Worm (Caenorhabditis elegans) whole organism, late embryonic: ENCODE data around the gene fmo-4.
A peak's percentile ranks its signal among the peaks of the same experiment; 100 is the strongest.

Source experiments
- C38D4.7 ChIP-seq: fragments of 200-800 bp; sonication (Bioruptor generic); optimal IDR thresholded peaks from 2 replicates; lab custom pipeline; 2018; ENCODE audit warnings: mild to moderate bottlenecking, missing genetic modification characterization, moderate library complexity, missing compliant biosample characterization
- Y22D7AL.16 ChIP-seq: sonication (generic microtip); optimal IDR thresholded peaks from 2 replicates; lab custom pipeline; 2016; ENCODE audit warnings: missing genetic modification characterization, missing compliant biosample characterization
- ahr-1 ChIP-seq: sonication (generic microtip); optimal IDR thresholded peaks from 2 replicates; lab custom pipeline; 2016; ENCODE audit warnings: missing genetic modification characterization, missing compliant biosample characterization
- ama-1 ChIP-seq: fragments of 150-350 bp; optimal IDR thresholded peaks from 2 replicates; lab custom pipeline; 2014
- ceh-18 ChIP-seq: sonication (generic microtip); optimal IDR thresholded peaks from 2 replicates; lab custom pipeline; 2016; ENCODE audit warnings: missing genetic modification characterization, missing compliant biosample characterization
- ceh-19 ChIP-seq: fragments of 200-800 bp; sonication (Bioruptor generic); optimal IDR thresholded peaks from 2 replicates; lab custom pipeline; 2018; ENCODE audit warnings: mild to moderate bottlenecking, missing genetic modification characterization, missing compliant biosample characterization
- ceh-2 ChIP-seq: sonication (generic microtip); optimal IDR thresholded peaks from 2 replicates; lab custom pipeline; 2016; ENCODE audit warnings: missing genotype, missing genetic modification characterization, missing compliant biosample characterization
- ceh-22 ChIP-seq: sonication (generic microtip); optimal IDR thresholded peaks from 2 replicates; lab custom pipeline; 2017; ENCODE audit warnings: missing biosample characterization, missing genetic modification characterization
- ceh-24 ChIP-seq: sonication (generic microtip); optimal IDR thresholded peaks from 2 replicates; lab custom pipeline; 2016; ENCODE audit warnings: mild to moderate bottlenecking, missing genetic modification characterization, missing compliant biosample characterization
- ceh-30 ChIP-seq: fragments of 150-350 bp; optimal IDR thresholded peaks from 2 replicates; lab custom pipeline; 2014; ENCODE audit warnings: missing biosample characterization, missing genetic modification characterization
- ceh-31 ChIP-seq: sonication (generic microtip); optimal IDR thresholded peaks from 2 replicates; lab custom pipeline; 2016; ENCODE audit warnings: missing genetic modification characterization, missing compliant biosample characterization
- ceh-34 ChIP-seq: sonication (generic microtip); optimal IDR thresholded peaks from 2 replicates; lab custom pipeline; 2016; ENCODE audit warnings: mild to moderate bottlenecking, missing genetic modification characterization, missing compliant biosample characterization
- che-1 ChIP-seq: sonication (generic microtip); optimal IDR thresholded peaks from 2 replicates; lab custom pipeline; 2016; ENCODE audit warnings: mild to moderate bottlenecking, missing genetic modification characterization, missing compliant biosample characterization
- dve-1 ChIP-seq: sonication (generic microtip); optimal IDR thresholded peaks from 2 replicates; lab custom pipeline; 2017; ENCODE audit warnings: antibody characterized with exemption, mild to moderate bottlenecking, missing genetic modification characterization, missing compliant biosample characterization
- elt-4 ChIP-seq: sonication (generic microtip); optimal IDR thresholded peaks from 2 replicates; lab custom pipeline; 2016; ENCODE audit warnings: missing genetic modification characterization, missing compliant biosample characterization
- ets-4 ChIP-seq: sonication (generic microtip); optimal IDR thresholded peaks from 2 replicates; lab custom pipeline; 2016; ENCODE audit warnings: missing genetic modification characterization, missing compliant biosample characterization
- fax-1 ChIP-seq: sonication (generic microtip); optimal IDR thresholded peaks from 2 replicates; lab custom pipeline; 2016; ENCODE audit warnings: missing genotype, missing genetic modification characterization, missing compliant biosample characterization
- fkh-6 ChIP-seq: sonication (generic microtip); optimal IDR thresholded peaks from 2 replicates; lab custom pipeline; 2016; ENCODE audit warnings: missing genetic modification characterization, missing compliant biosample characterization
- hlh-13 ChIP-seq: fragments of 200-800 bp; sonication (Bioruptor generic); optimal IDR thresholded peaks from 2 replicates; lab custom pipeline; 2018; ENCODE audit warnings: mild to moderate bottlenecking, missing genetic modification characterization, missing compliant biosample characterization
- hlh-15 ChIP-seq: sonication (generic microtip); optimal IDR thresholded peaks from 2 replicates; lab custom pipeline; 2016; ENCODE audit warnings: missing genetic modification characterization, missing compliant biosample characterization
- hlh-30 ChIP-seq: sonication (generic microtip); optimal IDR thresholded peaks from 2 replicates; lab custom pipeline; 2017; ENCODE audit warnings: antibody characterized with exemption, missing genetic modification characterization, missing compliant biosample characterization; ENCODE audit not compliant: insufficient read depth
- hlh-8 ChIP-seq: sonication (generic microtip); optimal IDR thresholded peaks from 2 replicates; lab custom pipeline; 2016; ENCODE audit warnings: missing genotype, missing genetic modification characterization, missing compliant biosample characterization
- lin-11 ChIP-seq: fragments of 200-800 bp; sonication (Bioruptor generic); optimal IDR thresholded peaks from 2 replicates; lab custom pipeline; 2018; ENCODE audit warnings: mild to moderate bottlenecking, missing genetic modification characterization, missing compliant biosample characterization
- pag-3 ChIP-seq: sonication (generic microtip); optimal IDR thresholded peaks from 2 replicates; lab custom pipeline; 2016; ENCODE audit warnings: missing compliant biosample characterization, missing genetic modification characterization, borderline replicate concordance
- pat-9 ChIP-seq: fragments of 200-800 bp; sonication (Bioruptor generic); optimal IDR thresholded peaks from 2 replicates; lab custom pipeline; 2018; ENCODE audit warnings: mild to moderate bottlenecking, missing genetic modification characterization, moderate library complexity, missing compliant biosample characterization
- pha-2 ChIP-seq: sonication (generic microtip); optimal IDR thresholded peaks from 2 replicates; lab custom pipeline; 2017; ENCODE audit warnings: mild to moderate bottlenecking, missing genetic modification characterization, missing compliant biosample characterization
- pros-1 ChIP-seq: fragments of 150-350 bp; optimal IDR thresholded peaks from 2 replicates; lab custom pipeline; 2014; ENCODE audit warnings: missing biosample characterization, missing genetic modification reagents, missing genetic modification characterization
- ref-2 ChIP-seq: sonication (generic microtip); optimal IDR thresholded peaks from 2 replicates; lab custom pipeline; 2016; ENCODE audit warnings: missing genetic modification characterization, missing compliant biosample characterization
- sdc-2 ChIP-seq: sonication (generic microtip); optimal IDR thresholded peaks from 2 replicates; lab custom pipeline; 2016; ENCODE audit warnings: missing genotype, missing genetic modification characterization, missing compliant biosample characterization
- sox-4 ChIP-seq: sonication (generic microtip); optimal IDR thresholded peaks from 2 replicates; lab custom pipeline; 2017; ENCODE audit warnings: mild to moderate bottlenecking, missing genetic modification characterization, inconsistent platforms, missing compliant biosample characterization
- syd-9 ChIP-seq: sonication (generic microtip); optimal IDR thresholded peaks from 2 replicates; lab custom pipeline; 2016; ENCODE audit warnings: mild to moderate bottlenecking, missing genetic modification characterization, moderate library complexity, missing compliant biosample characterization
- tbx-2 ChIP-seq: sonication (generic microtip); optimal IDR thresholded peaks from 2 replicates; lab custom pipeline; 2016; ENCODE audit warnings: missing genetic modification characterization, missing compliant biosample characterization
- unc-3 ChIP-seq, 2 experiments: fragments of 200-800 bp in 1 of 2; sonication (Bioruptor generic) in 1 of 2; sonication (generic microtip) in 1 of 2; conservative IDR thresholded peaks in 1 of 2; optimal IDR thresholded peaks in 1 of 2; 2 replicates each; pipeline versions ENCODE4 v1.3.6 to Lab custom; 2016 to 2022; ENCODE audit warnings: missing compliant biosample characterization in 2 of 2, missing genetic modification characterization in 2 of 2, missing genetic modification reagents in 1 of 2
- unc-42 ChIP-seq: sonication (generic microtip); optimal IDR thresholded peaks from 2 replicates; lab custom pipeline; 2016; ENCODE audit warnings: missing genotype, missing genetic modification characterization, missing compliant biosample characterization
- zip-5 ChIP-seq: sonication (generic microtip); optimal IDR thresholded peaks from 2 replicates; lab custom pipeline; 2016; ENCODE audit warnings: missing genetic modification characterization, missing compliant biosample characterization

fmo-4 gene

DNA sequence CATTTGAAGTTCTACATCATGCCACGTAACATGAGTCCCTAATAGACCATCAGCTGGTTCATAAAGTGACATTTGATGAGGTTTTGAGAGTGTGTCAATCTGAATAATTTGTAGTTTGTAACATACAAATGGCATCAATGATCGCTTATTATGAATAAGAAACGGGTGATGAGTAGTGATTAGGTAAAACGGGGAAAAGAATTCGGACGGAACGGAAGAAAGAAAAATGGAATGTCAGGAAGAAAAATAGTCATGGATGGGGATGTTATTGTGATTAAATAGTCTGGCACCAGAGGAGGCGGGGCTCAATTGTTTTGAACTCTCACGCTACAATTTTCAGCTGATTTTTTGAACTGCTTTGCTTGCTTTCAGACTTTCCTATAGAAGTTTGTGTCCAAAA lies 27.6 kb upstream of the fmo-4 start, which contains the start of gene H37A05.2:
TSS of gene H37A05.2 (minus strand) at position 101 of the 400 bp plus-strand sequence.
- TF ChIP-seq pat-9 (tag; lab: Kevin White, UChicago) = no peak
- no peak for TF ChIP-seq elt-4 (tag; lab: Kevin White, UChicago)
- TF ChIP-seq syd-9 = no peak
- TF ChIP-seq ahr-1 (tag; lab: Kevin White, UChicago) = no peak
- TF ChIP-seq ceh-18 (tag; lab: Kevin White, UChicago) = no peak
- no peak for TF ChIP-seq hlh-13 (GFP tag; lab: Kevin White, UChicago)
- no peak for TF ChIP-seq che-1 (tag; lab: Kevin White, UChicago)
- TF ChIP-seq C38D4.7 (GFP tag; lab: Kevin White, UChicago) = no peak
- no peak for TF ChIP-seq zip-5 (tag; lab: Kevin White, UChicago)
- no peak for TF ChIP-seq Y22D7AL.16 (tag; lab: Kevin White, UChicago)
- TF ChIP-seq hlh-8 (tag; lab: Kevin White, UChicago) = no peak
- TF ChIP-seq unc-3 (GFP tag; conservative IDR thresholded peaks at IDR 0.05; lab: Robert Waterston, UW) = no peak
- no peak for TF ChIP-seq unc-3 (tag; optimal IDR thresholded peaks at IDR 0.05; lab: Kevin White, UChicago)
- TF ChIP-seq hlh-30 (tag; lab: Kevin White, UChicago) = no peak

DNA sequence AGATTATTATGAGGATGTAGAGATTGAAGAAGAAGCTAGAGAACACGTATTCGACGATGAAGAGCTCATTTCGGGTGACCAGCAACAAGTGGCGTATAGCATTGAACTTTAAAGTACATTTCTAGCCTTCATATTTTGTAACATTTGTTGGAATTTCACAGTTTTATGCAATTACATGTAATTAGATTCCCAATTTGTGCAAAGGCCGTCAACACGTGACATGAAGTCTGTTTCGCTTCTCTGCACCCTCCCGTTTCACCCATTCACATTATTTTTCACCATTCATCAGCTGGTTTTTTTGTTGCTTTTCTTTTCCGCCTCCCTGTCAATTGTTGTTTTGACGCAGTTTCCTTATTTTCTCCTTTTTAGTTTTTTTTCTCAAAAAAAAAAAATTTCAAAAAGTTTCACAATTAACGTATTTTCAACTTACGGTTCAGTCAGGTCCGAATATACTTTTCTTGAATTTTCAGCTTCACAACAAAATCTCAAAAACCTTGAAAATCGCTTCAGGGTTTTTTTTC lies 20.7 kb upstream of the fmo-4 start, which contains the start of gene sde-2:
TSS of gene sde-2 (plus strand) at position 471 of the 521 bp plus-strand sequence.
- TF ChIP-seq unc-42 (tag; lab: Kevin White, UChicago) = peak; percentile 93
- TF ChIP-seq hlh-30 (tag; lab: Kevin White, UChicago) = peak; percentile 82
- TF ChIP-seq Y22D7AL.16 (tag; lab: Kevin White, UChicago) = no peak
- no peak for TF ChIP-seq ceh-22

DNA sequence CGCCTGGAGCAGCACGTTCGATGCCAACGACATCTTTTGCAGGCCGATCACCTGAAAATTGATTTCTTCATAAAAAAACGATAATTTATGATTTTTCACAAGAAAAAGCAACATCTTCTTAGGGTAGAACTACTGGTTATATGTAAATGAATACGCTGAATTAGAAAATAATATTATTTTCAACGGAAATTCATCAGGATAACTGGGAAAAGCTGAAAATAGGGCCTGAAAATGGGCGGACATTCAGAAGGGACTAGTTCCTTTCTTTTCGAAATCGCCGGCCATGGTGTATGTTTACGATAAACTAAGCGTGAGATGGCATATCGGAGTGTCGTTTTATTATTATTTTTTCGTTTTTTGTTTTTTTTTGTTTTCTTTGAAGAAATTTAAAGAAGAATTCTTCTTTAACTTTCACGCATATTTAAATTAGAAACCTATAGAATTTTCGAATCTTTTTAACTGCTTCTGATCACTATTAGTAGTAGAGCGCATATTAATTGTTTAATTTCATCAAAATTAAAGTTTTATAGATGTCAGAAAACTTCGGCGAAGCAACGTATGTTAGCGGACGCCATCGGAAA lies 19.1 kb upstream of the fmo-4 start, which contains the start of the genes nduv-2 and F53F4.12:
TSS of gene nduv-2 (minus strand) at position 51 of the 581 bp plus-strand sequence.
TSS of gene F53F4.12 (plus strand) at position 531 of the 581 bp plus-strand sequence.
- TF ChIP-seq ets-4 (tag; lab: Kevin White, UChicago) = peak; percentile 34
- TF ChIP-seq ceh-2 (tag; lab: Kevin White, UChicago) = peak; percentile 4
- TF ChIP-seq tbx-2 = peak; percentile 36
- peak; percentile 12 for TF ChIP-seq unc-42 (tag; lab: Kevin White, UChicago)
- no peak for TF ChIP-seq unc-3 (GFP tag; conservative IDR thresholded peaks at IDR 0.05; lab: Robert Waterston, UW)
- TF ChIP-seq unc-3 (tag; optimal IDR thresholded peaks at IDR 0.05; lab: Kevin White, UChicago) = no peak
- TF ChIP-seq ceh-31 (tag; lab: Kevin White, UChicago) = peak; percentile 58
- TF ChIP-seq dve-1 (tag; lab: Kevin White, UChicago) = no peak

DNA sequence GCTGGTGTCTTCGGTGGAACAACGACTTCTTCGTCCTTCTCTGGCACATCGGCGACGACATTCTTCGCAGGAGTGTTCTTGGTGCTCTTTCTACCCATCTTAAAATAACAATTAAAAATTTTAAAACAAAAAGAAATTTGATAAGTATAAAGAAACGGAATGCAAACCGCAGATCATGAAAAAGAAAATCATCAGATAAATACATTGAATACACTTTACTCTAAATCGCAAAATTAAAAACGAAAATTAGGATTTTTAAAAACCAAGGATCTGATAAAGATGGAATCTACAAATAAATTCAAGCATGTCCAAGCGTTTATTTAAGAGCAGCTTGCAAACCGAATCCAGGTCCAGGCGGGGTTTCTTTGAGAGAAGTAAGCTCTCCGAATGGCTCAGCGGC lies 17.9 kb upstream of the fmo-4 start, which contains the start of gene F53F4.11:
TSS of gene F53F4.11 (minus strand) at position 101 of the 400 bp plus-strand sequence.
- no peak for TF ChIP-seq pha-2
- TF ChIP-seq pros-1 (tag; lab: Kevin White, UChicago) = no peak
- TF ChIP-seq hlh-8 (tag; lab: Kevin White, UChicago) = no peak
- no peak for TF ChIP-seq elt-4 (tag; lab: Kevin White, UChicago)
- TF ChIP-seq hlh-13 (GFP tag; lab: Kevin White, UChicago) = no peak
- no peak for TF ChIP-seq fkh-6 (tag; lab: Kevin White, UChicago)
- no peak for TF ChIP-seq ceh-19 (GFP tag; lab: Kevin White, UChicago)
- TF ChIP-seq ceh-18 (tag; lab: Kevin White, UChicago) = no peak
- TF ChIP-seq fax-1 = no peak
- no peak for TF ChIP-seq pag-3 (tag; lab: Kevin White, UChicago)

DNA sequence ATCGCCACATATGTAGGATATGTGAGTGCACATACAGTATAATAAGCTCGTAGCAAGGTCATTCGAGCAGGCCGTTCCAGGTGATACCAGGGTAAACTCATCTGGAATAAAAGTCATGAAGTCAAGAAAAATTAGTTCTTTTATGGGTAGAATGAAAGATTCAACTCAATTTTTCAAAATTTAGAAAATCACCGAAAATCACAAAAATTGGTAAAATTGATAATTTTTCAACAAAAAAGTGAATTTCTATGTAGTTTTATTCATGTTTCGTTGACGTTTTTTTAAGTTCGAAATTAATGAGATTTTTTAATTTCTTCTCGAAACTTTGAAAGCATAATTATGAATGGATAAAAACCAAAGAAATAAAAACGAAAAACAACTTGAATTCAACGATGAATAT lies 15.2 kb upstream of the fmo-4 start, which contains the start of gene F53F4.16:
TSS of gene F53F4.16 (minus strand) at position 101 of the 400 bp plus-strand sequence.
- TF ChIP-seq ceh-24 (tag; lab: Kevin White, UChicago) (no peak), unc-3 (GFP tag; conservative IDR thresholded peaks at IDR 0.05; lab: Robert Waterston, UW) (no peak), unc-3 (tag; optimal IDR thresholded peaks at IDR 0.05; lab: Kevin White, UChicago) (no peak), sdc-2 (tag; lab: Kevin White, UChicago) (no peak), sox-4 (tag; lab: Kevin White, UChicago) (no peak), ceh-34 (no peak), lin-11 (tag; lab: Kevin White, UChicago) (no peak), hlh-15 (tag; lab: Kevin White, UChicago) (no peak), zip-5 (tag; lab: Kevin White, UChicago) (no peak), ceh-30 (no peak), ama-1 (lab: Kevin White, UChicago) (no peak), dve-1 (tag; lab: Kevin White, UChicago) (no peak), ref-2 (tag; lab: Kevin White, UChicago) (no peak), syd-9 (no peak)
